Fruit fly (Drosophila melanogaster) whole organism: ENCODE measurements around the gene CG33080.

Experiments used
- CG8478 ChIP-seq: fragments of >200 bp; optimal IDR thresholded peaks from 2 replicates; lab custom pipeline; 2018; ENCODE audit warnings: inconsistent platforms
- Dll ChIP-seq: fragments of >200 bp; optimal IDR thresholded peaks from 2 replicates; lab custom pipeline; 2017
- EcR ChIP-seq, 2 experiments: fragments of >200 bp; optimal IDR thresholded peaks; 2 replicates each; lab custom pipeline; 2017; ENCODE audit warnings: missing biosample characterization in 2 of 2, missing genetic modification characterization in 2 of 2, missing genetic modification reagents in 2 of 2
- pan ChIP-seq: fragments of >200 bp; optimal IDR thresholded peaks from 2 replicates; lab custom pipeline; 2017
- psq ChIP-seq: fragments of >200 bp; optimal IDR thresholded peaks from 2 replicates; lab custom pipeline; 2017
- usp ChIP-seq: fragments of >200 bp; optimal IDR thresholded peaks from 2 replicates; lab custom pipeline; 2017; ENCODE audit warnings: missing biosample characterization, missing genetic modification characterization, mixed read lengths

DNA sequence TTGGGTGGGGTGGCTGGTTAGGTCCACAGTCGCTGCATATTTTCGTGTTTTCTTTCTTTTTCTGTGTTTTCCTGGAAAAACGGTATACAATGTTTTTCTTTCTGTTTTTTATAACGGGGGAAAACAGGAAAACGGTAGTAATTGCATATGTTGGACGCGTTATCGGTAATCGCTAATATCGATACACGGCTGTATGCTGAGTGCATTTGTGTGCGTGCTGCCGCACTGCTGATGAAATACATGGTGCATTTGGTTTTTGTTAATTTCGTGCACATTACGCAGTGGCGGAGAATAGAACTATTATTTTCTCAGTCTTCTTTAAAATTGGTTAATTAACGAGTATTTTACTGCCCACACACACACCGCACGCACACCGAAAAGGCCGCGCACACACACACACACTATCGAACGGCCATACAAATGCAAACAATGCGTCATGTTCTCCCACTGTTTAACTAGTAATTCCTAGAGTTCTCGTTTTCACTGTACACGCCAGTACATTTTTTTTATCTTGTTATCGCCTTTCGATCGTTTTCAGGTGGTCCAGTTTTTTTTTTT lies 45.9 kb upstream of the CG33080 start:
- no peak for TF ChIP-seq usp
- TF ChIP-seq pan (lab: Kevin White, UChicago): no peak
- TF ChIP-seq Dll (lab: Kevin White, UChicago): no peak
- no peak for TF ChIP-seq psq (lab: Kevin White, UChicago)
- no peak for TF ChIP-seq CG8478 (lab: Kevin White, UChicago)
- no peak for TF ChIP-seq EcR (GFP tag; optimal IDR thresholded peaks at IDR 0.05; lab: Kevin White, UChicago)
